Worm (Caenorhabditis elegans) whole organism, L4 larva: ENCODE results near the gene B0507.7.

Experiments
- Y5F2A.4 ChIP-seq: fragments of 200-800 bp; sonication (Bioruptor generic); optimal IDR thresholded peaks from 2 replicates; lab custom pipeline; 2018; ENCODE audit warnings: mild to moderate bottlenecking, missing genetic modification characterization, missing compliant biosample characterization
- daf-12 ChIP-seq: fragments of 150-350 bp; optimal IDR thresholded peaks from 2 replicates; lab custom pipeline; 2014; ENCODE audit warnings: missing biosample characterization, missing genetic modification reagents, missing genetic modification characterization
- daf-8 ChIP-seq: fragments of 200-800 bp; sonication (Bioruptor generic); IDR thresholded peaks from 2 replicates; pipeline ENCODE4 v1.3.6; 2022; ENCODE audit warnings: missing genetic modification characterization, missing compliant biosample characterization
- dve-1 ChIP-seq: sonication (generic microtip); optimal IDR thresholded peaks from 2 replicates; lab custom pipeline; 2017; ENCODE audit warnings: antibody characterized with exemption, mild to moderate bottlenecking, missing genetic modification characterization, missing compliant biosample characterization; ENCODE audit not compliant: insufficient read depth
- hlh-11 ChIP-seq: fragments of 200-800 bp; sonication (Bioruptor generic); optimal IDR thresholded peaks from 2 replicates; lab custom pipeline; 2018; ENCODE audit warnings: mild to moderate bottlenecking, missing genetic modification characterization, missing compliant biosample characterization
- jun-1 ChIP-seq: fragments of 150-350 bp; optimal IDR thresholded peaks from 2 replicates; lab custom pipeline; 2014; ENCODE audit warnings: missing biosample characterization, missing genetic modification reagents, missing genetic modification characterization
- lim-7 ChIP-seq: fragments of 200-800 bp; sonication (Bioruptor generic); IDR thresholded peaks from 2 replicates; pipeline ENCODE4 v1.3.6; 2022; ENCODE audit warnings: missing genetic modification characterization, missing compliant biosample characterization
- lin-1 ChIP-seq: fragments of 200-800 bp; sonication (Bioruptor generic); IDR thresholded peaks from 2 replicates; pipeline ENCODE4 v1.3.6; 2022; ENCODE audit warnings: missing genetic modification reagents, missing genetic modification characterization, missing compliant biosample characterization
- lin-15B ChIP-seq: fragments of 150-350 bp; sonication (generic microtip); optimal IDR thresholded peaks from 3 replicates; lab custom pipeline; 2014; ENCODE audit warnings: missing biosample characterization, missing genetic modification characterization
- madf-9 ChIP-seq: fragments of 200-800 bp; sonication (Bioruptor generic); conservative IDR thresholded peaks from 2 replicates; pipeline ENCODE4 v1.3.6; 2022; ENCODE audit warnings: missing genetic modification reagents, missing genetic modification characterization, missing compliant biosample characterization
- mxl-3 ChIP-seq: fragments of 200-800 bp; sonication (Bioruptor generic); optimal IDR thresholded peaks from 2 replicates; lab custom pipeline; 2018; ENCODE audit warnings: mild to moderate bottlenecking, missing genetic modification characterization, missing compliant biosample characterization
- nhr-77 ChIP-seq: fragments of 150-350 bp; optimal IDR thresholded peaks from 2 replicates; lab custom pipeline; 2014; ENCODE audit warnings: missing biosample characterization, missing genetic modification characterization
- pha-4 ChIP-seq, 2 experiments: fragments of 150-350 bp in 1 of 2; fragments of 200-800 bp in 1 of 2; sonication (Bioruptor generic) in 1 of 2; IDR thresholded peaks in 1 of 2; optimal IDR thresholded peaks in 1 of 2; 2 replicates each; pipeline versions ENCODE4 v1.3.6 to Lab custom; 2014 to 2022; ENCODE audit warnings: missing genetic modification characterization in 2 of 2, missing genetic modification reagents in 2 of 2, missing biosample characterization in 1 of 2, missing compliant biosample characterization in 1 of 2
- unc-130 ChIP-seq: sonication (generic microtip); optimal IDR thresholded peaks from 2 replicates; lab custom pipeline; 2016; ENCODE audit warnings: missing genetic modification reagents, missing genetic modification characterization, missing compliant biosample characterization

DNA sequence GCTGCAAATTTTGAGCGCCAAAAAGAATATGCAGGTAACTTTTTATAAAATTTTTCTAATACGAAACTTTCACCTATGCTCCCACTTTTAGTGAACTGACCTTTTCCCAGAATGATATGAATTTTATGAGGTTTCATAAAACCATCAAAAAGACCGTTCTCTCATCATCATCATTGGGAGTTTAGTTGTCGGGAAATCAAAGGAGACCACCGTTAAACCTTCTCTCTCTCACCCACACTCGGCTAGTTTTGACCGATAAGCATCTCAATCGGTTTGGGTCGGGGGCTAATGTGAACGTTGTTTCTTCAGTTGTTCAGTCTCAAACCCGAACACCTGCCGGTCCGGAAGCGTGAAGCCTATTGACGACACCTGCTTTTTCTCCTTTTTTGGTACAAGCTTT lies 37.7 kb upstream of the B0507.7 start:
- TF ChIP-seq jun-1 (tag; lab: Kevin White, UChicago) (no peak), hlh-11 (tag; lab: Kevin White, UChicago) (peak; percentile 30), daf-8 (GFP tag; lab: Robert Waterston, UW) (no peak), madf-9 (GFP tag; lab: Robert Waterston, UW) (no peak), daf-12 (tag; lab: Kevin White, UChicago) (no peak), unc-130 (GFP tag; lab: Kevin White, UChicago) (no peak), lim-7 (GFP tag; lab: Robert Waterston, UW) (no peak), mxl-3 (GFP tag; lab: Kevin White, UChicago) (no peak), dve-1 (tag; lab: Kevin White, UChicago) (no peak), nhr-77 (tag; lab: Kevin White, UChicago) (no peak), lin-15B (tag; lab: Kevin White, UChicago) (no peak), lin-1 (GFP tag; lab: Robert Waterston, UW) (no peak), pha-4 (GFP tag; IDR thresholded peaks at IDR 0.05; lab: Robert Waterston, UW) (no peak), pha-4 (tag; optimal IDR thresholded peaks at IDR 0.05; lab: Kevin White, UChicago) (no peak), Y5F2A.4 (no peak)
